Worm (Caenorhabditis elegans): Measurements from ENCODE around the gene F56C3.9.

DNA sequence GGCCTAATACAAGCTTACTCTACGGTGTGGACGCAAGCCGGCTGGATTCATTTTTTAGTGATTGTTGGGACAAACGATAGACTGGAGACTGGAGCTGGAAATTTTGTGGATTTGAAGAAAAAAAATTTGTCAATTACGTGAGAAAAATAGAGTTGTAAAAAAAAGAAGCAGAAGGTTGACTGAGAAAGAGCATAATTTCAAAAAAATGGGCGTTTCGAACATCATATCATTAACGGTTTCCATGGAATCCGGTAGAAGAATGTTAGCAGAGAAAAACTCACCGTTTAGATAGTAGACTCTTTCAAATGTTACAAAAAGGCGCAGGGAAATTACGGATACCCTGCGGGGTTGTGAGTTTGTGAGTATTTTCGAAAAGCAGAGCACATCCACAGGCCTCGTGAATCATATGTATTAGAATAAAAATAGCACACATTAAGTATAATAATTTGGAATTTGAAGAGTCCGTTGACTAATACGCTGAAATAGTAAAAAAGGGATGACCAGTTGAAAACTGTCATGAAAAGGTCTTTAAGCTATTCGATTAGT, 23.0 kb downstream of the F56C3.9 start, which contains the start of gene F56C3.7:
- no peak for TF ChIP-seq ces-1 (GFP tag; optimal IDR thresholded peaks at IDR 0.05)
- no peak for TF ChIP-seq blmp-1 (tag; optimal IDR thresholded peaks at IDR 0.05)
- no peak for TF ChIP-seq sptf-1 (tag; optimal IDR thresholded peaks at IDR 0.05)
- TF ChIP-seq mls-2 (tag; optimal IDR thresholded peaks at IDR 0.05): no peak
- TF ChIP-seq sem-2 (GFP tag; optimal IDR thresholded peaks at IDR 0.05): no peak
- TF ChIP-seq elt-3 (tag; optimal IDR thresholded peaks at IDR 0.05): no peak
- TF ChIP-seq nhr-76 (tag; optimal IDR thresholded peaks at IDR 0.05): no peak
- TF ChIP-seq bed-3 (GFP tag; optimal IDR thresholded peaks at IDR 0.05): no peak
- TF ChIP-seq mep-1 (tag; optimal IDR thresholded peaks at IDR 0.05): no peak
- no peak for TF ChIP-seq unc-39 (tag; optimal IDR thresholded peaks at IDR 0.05)
- TF ChIP-seq unc-62 (GFP tag; optimal IDR thresholded peaks at IDR 0.05): no peak
